Fruit fly (Drosophila melanogaster): Measurements from ENCODE around the gene RpS26.

RpS26 gene

dm6 chr2L:18454128-18454788 lies 11.2 kb upstream of the RpS26 start, which contains the start of the genes bsf and Ntf-2r:
Gene bsf (minus strand): TSS chr2L:18454587.
Gene Ntf-2r (plus strand): TSS chr2L:18454649.
- TF ChIP-seq Myc (optimal IDR thresholded peaks at IDR 0.05) (peak; percentile 44), sv (GFP tag; optimal IDR thresholded peaks at IDR 0.05) (no peak), psq (GFP tag; optimal IDR thresholded peaks at IDR 0.05) (no peak), CrebA (GFP tag; optimal IDR thresholded peaks at IDR 0.05; ENCODE audit: borderline replicate concordance) (no peak), Hr83 (GFP tag; optimal IDR thresholded peaks at IDR 0.05; ENCODE audit: poor library complexity, severe bottlenecking) (peak; percentile 21)

- TF ChIP-seq Dif (GFP tag; optimal IDR thresholded peaks at IDR 0.05; ENCODE audit: partially characterized antibody) (no peak), sage (GFP tag; optimal IDR thresholded peaks at IDR 0.05) (no peak), brk (GFP tag; optimal IDR thresholded peaks at IDR 0.05) (no peak), woc (GFP tag; optimal IDR thresholded peaks at IDR 0.05) (no peak), Myc (optimal IDR thresholded peaks at IDR 0.05) (peak; percentile 34), sv (GFP tag; optimal IDR thresholded peaks at IDR 0.05) (peak; percentile 12), tai (GFP tag; optimal IDR thresholded peaks at IDR 0.05) (no peak)
Measured at dm6 chr2L:18448639-18449430, 5.8 kb upstream of the RpS26 start, which contains the start of gene ncm. Gene ncm (minus strand): TSS chr2L:18448957.

dm6 chr2L:18441220-18441619 lies 1.9 kb downstream of the RpS26 start:
- no peak for TF ChIP-seq Abd-B (GFP tag; optimal IDR thresholded peaks at IDR 0.05)
- TF ChIP-seq ey (GFP tag; optimal IDR thresholded peaks at IDR 0.05) = no peak
- no peak for TF ChIP-seq br (GFP tag; optimal IDR thresholded peaks at IDR 0.05)
- no peak for TF ChIP-seq pan (optimal IDR thresholded peaks at IDR 0.05)
- no peak for TF ChIP-seq Vsx2 (GFP tag; optimal IDR thresholded peaks at IDR 0.05; ENCODE audit: partially characterized antibody)
- peak in 1 of 2 experiments; percentile 44 for TF ChIP-seq foxo (GFP tag; optimal IDR thresholded peaks at IDR 0.05)
- TF ChIP-seq fru (GFP tag; optimal IDR thresholded peaks at IDR 0.05) = peak; percentile 16
- TF ChIP-seq GATAd (GFP tag; optimal IDR thresholded peaks at IDR 0.05) = no peak
- no peak for TF ChIP-seq CG9705 (GFP tag; optimal IDR thresholded peaks at IDR 0.05)
- no peak for TF ChIP-seq sage (GFP tag; optimal IDR thresholded peaks at IDR 0.05)
- TF ChIP-seq HLH106 (tag; optimal IDR thresholded peaks at IDR 0.05) = peak; percentile 12
- TF ChIP-seq CG32264 (GFP tag; optimal IDR thresholded peaks at IDR 0.05) = no peak

- TF ChIP-seq pan (optimal IDR thresholded peaks at IDR 0.05) (no peak), HLH106 (tag; optimal IDR thresholded peaks at IDR 0.05) (no peak), br (GFP tag; optimal IDR thresholded peaks at IDR 0.05) (no peak), Abd-B (GFP tag; optimal IDR thresholded peaks at IDR 0.05) (no peak), dl (GFP tag; optimal IDR thresholded peaks at IDR 0.05; ENCODE audit: insufficient read depth in 1 of 2, partially characterized antibody in 2 of 2) (no peak), Myc (optimal IDR thresholded peaks at IDR 0.05) (no peak), woc (GFP tag; optimal IDR thresholded peaks at IDR 0.05) (no peak), usp (GFP tag; optimal IDR thresholded peaks at IDR 0.05) (no peak), Hnf4 (GFP tag; optimal IDR thresholded peaks at IDR 0.05) (no peak), psq (GFP tag; optimal IDR thresholded peaks at IDR 0.05) (no peak), Mio (GFP tag; optimal IDR thresholded peaks at IDR 0.05) (no peak)
Measured at dm6 chr2L:18395274-18395823, 47.7 kb downstream of the RpS26 start.

Measured in whole organism, wandering third instar larva.